Worm (Caenorhabditis elegans) whole organism, young adult: ENCODE data around the gene dmd-4.
A peak's percentile ranks its signal among the peaks of the same experiment; 100 is the strongest.

ENCODE experiments used
- B0019.2 ChIP-seq: fragments of 200-800 bp; sonication (Bioruptor generic); conservative IDR thresholded peaks from 2 replicates; pipeline ENCODE4 v1.3.6; 2022; ENCODE audit warnings: missing genetic modification reagents, missing genetic modification characterization, missing compliant biosample characterization
- B0336.3 ChIP-seq: fragments of 200-800 bp; sonication (Bioruptor generic); IDR thresholded peaks from 2 replicates; pipeline ENCODE4 v1.3.6; 2022; ENCODE audit warnings: missing genetic modification characterization, missing compliant biosample characterization
- C06A6.2 ChIP-seq: fragments of 200-800 bp; sonication (Bioruptor generic); conservative IDR thresholded peaks from 2 replicates; pipeline ENCODE4 v1.3.6; 2022; ENCODE audit warnings: missing genetic modification characterization, missing compliant biosample characterization
- F23B12.7 ChIP-seq: sonication (generic microtip); optimal IDR thresholded peaks from 2 replicates; lab custom pipeline; 2017; ENCODE audit warnings: missing genetic modification characterization, mild to moderate bottlenecking, missing compliant biosample characterization, antibody characterized with exemption, moderate library complexity; ENCODE audit not compliant: insufficient read depth
- F37B4.10 ChIP-seq: fragments of 200-800 bp; sonication (Bioruptor generic); IDR thresholded peaks from 2 replicates; pipeline ENCODE4 v1.3.6; 2022; ENCODE audit warnings: missing genetic modification characterization, missing compliant biosample characterization
- F49E8.2 ChIP-seq: sonication (generic microtip); optimal IDR thresholded peaks from 3 replicates; lab custom pipeline; 2017; ENCODE audit warnings: missing genetic modification characterization, mild to moderate bottlenecking, missing compliant biosample characterization, antibody characterized with exemption, moderate library complexity; ENCODE audit not compliant: insufficient read depth
- K12H6.12 ChIP-seq: fragments of 200-800 bp; sonication (Bioruptor generic); optimal IDR thresholded peaks from 2 replicates; lab custom pipeline; 2018; ENCODE audit warnings: mild to moderate bottlenecking, missing genetic modification characterization, missing compliant biosample characterization
- Y53G8AR.9 ChIP-seq: fragments of 200-800 bp; sonication (Bioruptor generic); conservative IDR thresholded peaks from 2 replicates; pipeline ENCODE4 v1.3.6; 2022; ENCODE audit warnings: missing genetic modification reagents, missing genetic modification characterization, missing compliant biosample characterization
- Y67H2A.10 ChIP-seq: fragments of 200-800 bp; sonication (Bioruptor generic); conservative IDR thresholded peaks from 2 replicates; pipeline ENCODE4 v1.3.6; 2022; ENCODE audit warnings: missing genetic modification reagents, missing genetic modification characterization, missing compliant biosample characterization
- Y95B8A.8 ChIP-seq: fragments of 200-800 bp; sonication (Bioruptor generic); IDR thresholded peaks from 2 replicates; pipeline ENCODE4 v1.3.6; 2022; ENCODE audit warnings: missing genetic modification reagents, missing genetic modification characterization, missing compliant biosample characterization
- ZK185.1 ChIP-seq: sonication (generic microtip); optimal IDR thresholded peaks from 2 replicates; lab custom pipeline; 2016; ENCODE audit warnings: mild to moderate bottlenecking, missing genetic modification characterization, missing compliant biosample characterization; ENCODE audit not compliant: poor library complexity, severe bottlenecking
- ama-1 ChIP-seq, 3 experiments: fragments of 150-350 bp in 1 of 3; sonication (generic microtip) in 2 of 3; optimal IDR thresholded peaks; 2 replicates each; lab custom pipeline; 2014 to 2018; ENCODE audit warnings: missing biosample characterization in 2 of 3, missing genetic modification characterization in 2 of 3, missing genetic modification reagents in 2 of 3
- aptf-2 ChIP-seq: fragments of 200-800 bp; sonication (Bioruptor generic); conservative IDR thresholded peaks from 2 replicates; pipeline ENCODE4 v1.3.6; 2022; ENCODE audit warnings: missing genetic modification reagents, missing genetic modification characterization, missing compliant biosample characterization
- attf-3 ChIP-seq: fragments of 200-800 bp; sonication (Bioruptor generic); conservative IDR thresholded peaks from 2 replicates; pipeline ENCODE4 v1.3.6; 2022; ENCODE audit warnings: missing genetic modification reagents, missing genetic modification characterization, missing compliant biosample characterization
- attf-5 ChIP-seq: fragments of 200-800 bp; sonication (Bioruptor generic); optimal IDR thresholded peaks from 2 replicates; lab custom pipeline; 2018; ENCODE audit warnings: mild to moderate bottlenecking, missing genetic modification characterization, missing compliant biosample characterization
- bed-1 ChIP-seq: fragments of 200-800 bp; sonication (Bioruptor generic); IDR thresholded peaks from 2 replicates; pipeline ENCODE4 v1.3.6; 2022; ENCODE audit warnings: missing genetic modification reagents, missing genetic modification characterization, missing compliant biosample characterization
- ccch-3 ChIP-seq: fragments of 200-800 bp; sonication (Bioruptor generic); optimal IDR thresholded peaks from 2 replicates; lab custom pipeline; 2018; ENCODE audit warnings: mild to moderate bottlenecking, missing genetic modification characterization, missing compliant biosample characterization
- cebp-1 ChIP-seq, 2 experiments: fragments of 200-800 bp in 1 of 2; sonication (Bioruptor generic) in 1 of 2; sonication (generic microtip) in 1 of 2; IDR thresholded peaks in 1 of 2; optimal IDR thresholded peaks in 1 of 2; 2 replicates each; pipeline versions ENCODE4 v1.3.6 to Lab custom; 2017 to 2022; ENCODE audit warnings: missing compliant biosample characterization in 2 of 2, missing genetic modification characterization in 2 of 2, mild to moderate bottlenecking in 1 of 2, missing genetic modification reagents in 1 of 2, moderate library complexity in 1 of 2
- ceh-100 ChIP-seq: fragments of 200-800 bp; sonication (Bioruptor generic); IDR thresholded peaks from 2 replicates; pipeline ENCODE4 v1.3.6; 2022; ENCODE audit warnings: missing genetic modification reagents, missing genetic modification characterization, missing compliant biosample characterization
- ceh-40 ChIP-seq: fragments of 200-800 bp; sonication (Bioruptor generic); IDR thresholded peaks from 2 replicates; pipeline ENCODE4 v1.3.6; 2022; ENCODE audit warnings: missing genetic modification characterization, missing compliant biosample characterization
- ceh-58 ChIP-seq: fragments of 200-800 bp; sonication (Bioruptor generic); IDR thresholded peaks from 2 replicates; pipeline ENCODE4 v1.3.6; 2022; ENCODE audit warnings: missing genetic modification characterization, missing compliant biosample characterization
- ceh-79 ChIP-seq: sonication (generic microtip); optimal IDR thresholded peaks from 2 replicates; lab custom pipeline; 2017; ENCODE audit warnings: mild to moderate bottlenecking, missing genetic modification characterization, missing compliant biosample characterization
- ceh-91 ChIP-seq: fragments of 200-800 bp; sonication (Bioruptor generic); IDR thresholded peaks from 2 replicates; pipeline ENCODE4 v1.3.6; 2022; ENCODE audit warnings: missing genetic modification reagents, missing genetic modification characterization, missing compliant biosample characterization
- chd-7 ChIP-seq: sonication (generic microtip); optimal IDR thresholded peaks from 2 replicates; lab custom pipeline; 2016; ENCODE audit warnings: mild to moderate bottlenecking, missing genetic modification characterization, moderate library complexity, missing compliant biosample characterization
- dox-1 ChIP-seq: fragments of 200-800 bp; sonication (Bioruptor generic); IDR thresholded peaks from 2 replicates; pipeline ENCODE4 v1.3.6; 2022; ENCODE audit warnings: missing genetic modification reagents, missing genetic modification characterization, missing compliant biosample characterization
- dpff-1 ChIP-seq: sonication (generic microtip); optimal IDR thresholded peaks from 2 replicates; lab custom pipeline; 2017; ENCODE audit warnings: mild to moderate bottlenecking, missing genetic modification characterization, missing compliant biosample characterization
- efl-1 ChIP-seq: fragments of 150-350 bp; optimal IDR thresholded peaks from 2 replicates; lab custom pipeline; 2014; ENCODE audit warnings: missing biosample characterization, missing genetic modification reagents, missing genetic modification characterization
- egrh-3 ChIP-seq: fragments of 200-800 bp; sonication (Bioruptor generic); IDR thresholded peaks from 2 replicates; pipeline ENCODE4 v1.3.6; 2022; ENCODE audit warnings: missing genetic modification reagents, missing genetic modification characterization, missing compliant biosample characterization
- ets-4 ChIP-seq: fragments of 200-800 bp; sonication (Bioruptor generic); optimal IDR thresholded peaks from 2 replicates; lab custom pipeline; 2018; ENCODE audit warnings: mild to moderate bottlenecking, missing genetic modification characterization, missing compliant biosample characterization
- him-1 ChIP-seq: sonication (generic microtip); optimal IDR thresholded peaks from 2 replicates; lab custom pipeline; 2016; ENCODE audit warnings: missing genotype, missing genetic modification reagents, missing genetic modification characterization, missing compliant biosample characterization
- hlh-26 ChIP-seq: fragments of 200-800 bp; sonication (Bioruptor generic); conservative IDR thresholded peaks from 2 replicates; pipeline ENCODE4 v1.3.6; 2022; ENCODE audit warnings: missing genetic modification reagents, missing genetic modification characterization, missing compliant biosample characterization
- hrde-1 ChIP-seq: sonication (generic microtip); optimal IDR thresholded peaks from 2 replicates; lab custom pipeline; 2016; ENCODE audit warnings: missing genetic modification characterization, mild to moderate bottlenecking, missing compliant biosample characterization, moderate library complexity, missing genotype, missing genetic modification reagents, borderline replicate concordance
- let-526 ChIP-seq: fragments of 200-800 bp; sonication (Bioruptor generic); IDR thresholded peaks from 2 replicates; pipeline ENCODE4 v1.3.6; 2022; ENCODE audit warnings: missing genetic modification reagents, missing genetic modification characterization, missing compliant biosample characterization
- lin-35 ChIP-seq, 3 experiments: fragments of 150-350 bp in 2 of 3; sonication (generic microtip) in 1 of 3; optimal IDR thresholded peaks; 2 replicates each; lab custom pipeline; 2014 to 2018; ENCODE audit warnings: missing biosample characterization in 3 of 3, missing genetic modification characterization in 3 of 3, missing genetic modification reagents in 3 of 3
- lir-1 ChIP-seq: fragments of 200-800 bp; sonication (Bioruptor generic); conservative IDR thresholded peaks from 2 replicates; pipeline ENCODE4 v1.3.6; 2022; ENCODE audit warnings: missing genetic modification reagents, missing genetic modification characterization, missing compliant biosample characterization
- lsl-1 ChIP-seq: fragments of 200-800 bp; sonication (Bioruptor generic); optimal IDR thresholded peaks from 2 replicates; lab custom pipeline; 2018; ENCODE audit warnings: mild to moderate bottlenecking, missing genetic modification characterization, moderate library complexity, missing compliant biosample characterization
- madf-3 ChIP-seq: fragments of 200-800 bp; sonication (Bioruptor generic); IDR thresholded peaks from 2 replicates; pipeline ENCODE4 v1.3.6; 2022; ENCODE audit warnings: missing genetic modification reagents, missing genetic modification characterization, missing compliant biosample characterization
- madf-8 ChIP-seq: fragments of 200-800 bp; sonication (Bioruptor generic); conservative IDR thresholded peaks from 2 replicates; pipeline ENCODE4 v1.3.6; 2022; ENCODE audit warnings: missing genetic modification reagents, missing genetic modification characterization, missing compliant biosample characterization
- mxl-1 ChIP-seq: sonication (generic microtip); optimal IDR thresholded peaks from 2 replicates; lab custom pipeline; 2016; ENCODE audit warnings: missing genetic modification characterization, missing compliant biosample characterization
- nhr-80 ChIP-seq: sonication (generic microtip); optimal IDR thresholded peaks from 2 replicates; lab custom pipeline; 2016; ENCODE audit warnings: missing genetic modification characterization, missing compliant biosample characterization
- nhr-90 ChIP-seq: sonication (generic microtip); optimal IDR thresholded peaks from 2 replicates; lab custom pipeline; 2016; ENCODE audit warnings: missing genotype, mild to moderate bottlenecking, missing genetic modification characterization, missing compliant biosample characterization
- sea-2 ChIP-seq: fragments of 200-800 bp; sonication (Bioruptor generic); IDR thresholded peaks from 2 replicates; pipeline ENCODE4 v1.3.6; 2022; ENCODE audit warnings: missing genetic modification characterization, missing compliant biosample characterization
- somi-1 ChIP-seq: fragments of 200-800 bp; sonication (Bioruptor generic); optimal IDR thresholded peaks from 2 replicates; lab custom pipeline; 2018; ENCODE audit warnings: mild to moderate bottlenecking, missing genetic modification characterization, missing compliant biosample characterization
- unc-130 ChIP-seq: sonication (generic microtip); optimal IDR thresholded peaks from 2 replicates; lab custom pipeline; 2016; ENCODE audit warnings: missing genetic modification reagents, missing genetic modification characterization, missing compliant biosample characterization
- xnd-1 ChIP-seq: sonication (generic microtip); optimal IDR thresholded peaks from 2 replicates; lab custom pipeline; 2016; ENCODE audit warnings: missing genotype, missing genetic modification reagents, missing genetic modification characterization, missing compliant biosample characterization
- ztf-22 ChIP-seq: fragments of 200-800 bp; sonication (Bioruptor generic); optimal IDR thresholded peaks from 2 replicates; lab custom pipeline; 2018; ENCODE audit warnings: mild to moderate bottlenecking, missing genetic modification characterization, moderate library complexity, missing compliant biosample characterization

Gene dmd-4

ce11 chrX:14818464-14819259 lies 43.0 kb downstream of the dmd-4 start, which contains the start of gene epn-1 (continued):
- TF ChIP-seq F49E8.2 (no peak), let-526 (GFP tag; lab: Robert Waterston, UW) (peak; percentile 87), chd-7 (tag; lab: Kevin White, UChicago) (peak; percentile 99), ceh-58 (GFP tag; lab: Robert Waterston, UW) (0 out of 2 replicates have a peak, but pooled peaks have one; percentile 48), ZK185.1 (tag; lab: Kevin White, UChicago) (peak; percentile 82), Y67H2A.10 (GFP tag; lab: Robert Waterston, UW) (peak; percentile 93), ceh-100 (peak; percentile 41; the same call in 1 of the 2 replicates), lin-35 (GFP tag; optimal IDR thresholded peaks at IDR 0.05; lab: Kevin White, UChicago) (peak in 1 of 3 experiments; percentile 90), Y53G8AR.9 (GFP tag; lab: Robert Waterston, UW) (peak; percentile 95), egrh-3 (GFP tag; lab: Robert Waterston, UW) (peak; percentile 86), efl-1 (peak; percentile 11), ceh-40 (GFP tag; lab: Robert Waterston, UW) (0 out of 2 replicates have a peak, but pooled peaks have one; percentile 26), attf-3 (GFP tag; lab: Robert Waterston, UW) (no peak), ets-4 (peak; percentile 95), him-1 (tag; lab: Kevin White, UChicago) (peak; percentile 2), aptf-2 (GFP tag; lab: Robert Waterston, UW) (peak; percentile 35), K12H6.12 (tag; lab: Kevin White, UChicago) (peak; percentile 99), mxl-1 (tag; lab: Kevin White, UChicago) (peak; percentile 60), ama-1 (optimal IDR thresholded peaks at IDR 0.05; lab: Kevin White, UChicago) (no peak), ama-1 (GFP tag; optimal IDR thresholded peaks at IDR 0.05; lab: Kevin White, UChicago) (no peak), ztf-22 (GFP tag; lab: Kevin White, UChicago) (peak; percentile 90), B0336.3 (GFP tag; lab: Robert Waterston, UW) (peak; percentile 98), unc-130 (GFP tag; lab: Kevin White, UChicago) (no peak), lsl-1 (peak; percentile 4), B0019.2 (GFP tag; lab: Robert Waterston, UW) (no peak), F37B4.10 (GFP tag; lab: Robert Waterston, UW) (peak; percentile 95; the same call in 1 of the 2 replicates), C06A6.2 (GFP tag; lab: Robert Waterston, UW) (peak; percentile 94), bed-1 (GFP tag; lab: Robert Waterston, UW) (no peak), ceh-79 (tag; lab: Kevin White, UChicago) (peak; percentile 87), hrde-1 (no peak), dpff-1 (no peak), hlh-26 (GFP tag; lab: Robert Waterston, UW) (no peak), madf-3 (GFP tag; lab: Robert Waterston, UW) (peak; percentile 85), somi-1 (GFP tag; lab: Kevin White, UChicago) (peak; percentile 98), nhr-90 (tag; lab: Kevin White, UChicago) (peak; percentile 94)
- TF ChIP-seq, all 124 proteins: peak for 89

DNA sequence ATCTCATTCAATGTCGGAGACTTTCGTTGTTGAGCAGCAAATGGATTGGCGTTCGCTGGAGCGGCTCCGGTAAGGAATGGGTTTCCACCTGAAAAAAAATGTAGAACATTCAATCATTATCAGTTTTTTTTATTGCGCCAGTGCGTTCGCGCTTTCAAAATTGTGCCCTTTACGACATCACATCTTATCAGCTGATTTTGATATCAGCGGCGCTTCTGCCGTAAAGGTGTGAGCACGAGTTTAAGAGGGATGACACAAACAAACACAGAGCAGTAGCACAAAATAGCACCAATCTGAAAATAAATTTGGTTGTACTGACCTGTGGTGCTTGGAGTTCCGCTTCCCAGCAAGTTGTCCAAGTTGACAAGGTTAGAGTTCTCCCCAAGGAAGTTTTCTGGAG lies 44.9 kb downstream of the dmd-4 start:
- TF ChIP-seq dox-1 (GFP tag; lab: Robert Waterston, UW) (peak; percentile 36; the same call in 1 of the 2 replicates), Y95B8A.8 (GFP tag; lab: Robert Waterston, UW) (no peak), F23B12.7 (tag; lab: Kevin White, UChicago) (no peak), nhr-80 (tag; lab: Kevin White, UChicago) (peak; percentile 83), sea-2 (GFP tag; lab: Robert Waterston, UW) (0 out of 2 replicates have a peak, but pooled peaks have one; percentile 27), cebp-1 (GFP tag; IDR thresholded peaks at IDR 0.05; lab: Robert Waterston, UW) (no peak), cebp-1 (tag; optimal IDR thresholded peaks at IDR 0.05; lab: Kevin White, UChicago) (peak; percentile 32), xnd-1 (tag; lab: Kevin White, UChicago) (no peak), ccch-3 (GFP tag; lab: Kevin White, UChicago) (no peak), attf-5 (GFP tag; lab: Kevin White, UChicago) (peak; percentile 7), madf-8 (no peak), lir-1 (GFP tag; lab: Robert Waterston, UW) (peak; percentile 13; the same call in 1 of the 2 replicates), ceh-91 (GFP tag; lab: Robert Waterston, UW) (no peak)
